Worm (Caenorhabditis elegans): ENCODE measurements around the gene F41E6.12.

DNA sequence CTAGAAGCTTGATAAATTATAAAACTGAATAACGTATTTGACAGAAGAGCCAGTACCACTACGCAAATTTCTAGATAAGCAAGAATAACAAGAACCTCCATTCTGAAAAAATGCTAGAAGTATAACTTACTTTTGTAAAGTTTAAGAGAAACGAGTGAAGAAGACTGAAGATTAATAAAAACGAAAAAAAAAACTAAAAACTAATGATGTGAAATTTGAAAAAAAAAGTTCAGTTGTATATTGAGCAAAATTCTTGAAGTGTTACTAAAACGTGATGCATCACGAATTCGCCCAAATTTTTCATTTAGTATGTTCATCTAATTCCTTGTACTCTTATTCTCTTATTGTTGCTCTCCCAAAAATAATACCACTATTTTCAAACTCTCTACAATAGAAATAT is 48.3 kb upstream of the F41E6.12 start, which contains the start of gene ZC190.6:
- TF ChIP-seq unc-55 (GFP tag; optimal IDR thresholded peaks at IDR 0.05) (no peak), ama-1 (optimal IDR thresholded peaks at IDR 0.05) (no peak), skn-1 (tag; optimal IDR thresholded peaks at IDR 0.05) (no peak), lin-11 (tag; optimal IDR thresholded peaks at IDR 0.05) (no peak), ZK546.5 (tag; optimal IDR thresholded peaks at IDR 0.05) (no peak), fos-1 (tag; optimal IDR thresholded peaks at IDR 0.05) (no peak), ztf-11 (tag; optimal IDR thresholded peaks at IDR 0.05) (no peak), snpc-4 (tag; optimal IDR thresholded peaks at IDR 0.05) (no peak)

Measured in whole organism, L2 larva.